Worm (Caenorhabditis elegans) whole organism, L4 larva: ENCODE measurements around the gene sru-18.
"Not testable (repeated sequence)": the region's sequence is repeated elsewhere in the genome, so short reads cannot be mapped to it uniquely, and the experiment has no call there.

Source experiments
- Y5F2A.4 ChIP-seq: fragments of 200-800 bp; sonication (Bioruptor generic); optimal IDR thresholded peaks from 2 replicates; lab custom pipeline; 2018; ENCODE audit warnings: mild to moderate bottlenecking, missing genetic modification characterization, missing compliant biosample characterization
- Y75B8A.6 ChIP-seq: fragments of 200-800 bp; sonication (Bioruptor generic); IDR thresholded peaks from 2 replicates; pipeline ENCODE4 v1.3.6; 2022; ENCODE audit warnings: missing genetic modification reagents, missing genetic modification characterization, missing compliant biosample characterization
- aly-2 ChIP-seq: sonication (generic microtip); optimal IDR thresholded peaks from 2 replicates; lab custom pipeline; 2018; ENCODE audit warnings: missing biosample characterization, missing genetic modification characterization
- arid-1 ChIP-seq: fragments of 200-800 bp; sonication (Bioruptor generic); conservative IDR thresholded peaks from 2 replicates; pipeline ENCODE4 v1.3.6; 2022; ENCODE audit warnings: missing genetic modification reagents, missing genetic modification characterization, missing compliant biosample characterization
- ceh-28 ChIP-seq: fragments of 150-350 bp; optimal IDR thresholded peaks from 2 replicates; lab custom pipeline; 2014; ENCODE audit warnings: missing biosample characterization, missing genetic modification reagents, missing genetic modification characterization
- ceh-62 ChIP-seq: sonication (generic microtip); optimal IDR thresholded peaks from 2 replicates; lab custom pipeline; 2017; ENCODE audit warnings: missing biosample characterization, missing genetic modification characterization
- ceh-82 ChIP-seq: sonication (generic microtip); optimal IDR thresholded peaks from 2 replicates; lab custom pipeline; 2017; ENCODE audit warnings: missing biosample characterization, missing genetic modification characterization
- daf-12 ChIP-seq: fragments of 150-350 bp; optimal IDR thresholded peaks from 2 replicates; lab custom pipeline; 2014; ENCODE audit warnings: missing biosample characterization, missing genetic modification reagents, missing genetic modification characterization
- daf-19 ChIP-seq: fragments of 200-800 bp; sonication (Bioruptor generic); conservative IDR thresholded peaks from 2 replicates; pipeline ENCODE4 v1.3.6; 2022; ENCODE audit warnings: missing genetic modification characterization, missing compliant biosample characterization
- daf-8 ChIP-seq: fragments of 200-800 bp; sonication (Bioruptor generic); IDR thresholded peaks from 2 replicates; pipeline ENCODE4 v1.3.6; 2022; ENCODE audit warnings: missing genetic modification characterization, missing compliant biosample characterization
- duxl-1 ChIP-seq: sonication (generic microtip); optimal IDR thresholded peaks from 2 replicates; lab custom pipeline; 2016; ENCODE audit warnings: mild to moderate bottlenecking, missing genetic modification characterization, moderate library complexity, missing compliant biosample characterization; ENCODE audit not compliant: poor library complexity
- hlh-30 ChIP-seq: sonication (generic microtip); optimal IDR thresholded peaks from 2 replicates; lab custom pipeline; 2017; ENCODE audit warnings: antibody characterized with exemption, mild to moderate bottlenecking, missing genetic modification characterization, missing compliant biosample characterization; ENCODE audit not compliant: insufficient read depth
- lin-1 ChIP-seq: fragments of 200-800 bp; sonication (Bioruptor generic); IDR thresholded peaks from 2 replicates; pipeline ENCODE4 v1.3.6; 2022; ENCODE audit warnings: missing genetic modification reagents, missing genetic modification characterization, missing compliant biosample characterization
- madf-5 ChIP-seq, 2 experiments: fragments of 200-800 bp; sonication (Bioruptor generic); IDR thresholded peaks; 2 replicates each; pipeline ENCODE4 v1.3.6; 2022; ENCODE audit warnings: missing compliant biosample characterization in 2 of 2, missing genetic modification characterization in 2 of 2
- mep-1 ChIP-seq: fragments of 150-350 bp; sonication (generic microtip); optimal IDR thresholded peaks from 3 replicates; lab custom pipeline; 2014; ENCODE audit warnings: missing biosample characterization, missing genetic modification characterization
- nhr-237 ChIP-seq: sonication (generic microtip); optimal IDR thresholded peaks from 2 replicates; lab custom pipeline; 2017; ENCODE audit warnings: missing biosample characterization, missing genetic modification characterization
- nhr-25 ChIP-seq: sonication (generic microtip); optimal IDR thresholded peaks from 2 replicates; lab custom pipeline; 2017; ENCODE audit warnings: missing genetic modification characterization, mild to moderate bottlenecking, missing compliant biosample characterization, antibody characterized with exemption, moderate library complexity, borderline replicate concordance; ENCODE audit not compliant: insufficient read depth
- nhr-28 ChIP-seq: fragments of 150-350 bp; optimal IDR thresholded peaks from 2 replicates; lab custom pipeline; 2014; ENCODE audit warnings: missing biosample characterization, missing genetic modification characterization
- nhr-41 ChIP-seq: fragments of 200-800 bp; sonication (Bioruptor generic); IDR thresholded peaks from 2 replicates; pipeline ENCODE4 v1.3.6; 2022; ENCODE audit warnings: missing genetic modification reagents, missing genetic modification characterization, missing compliant biosample characterization
- nhr-42 ChIP-seq: fragments of 200-800 bp; sonication (Bioruptor generic); IDR thresholded peaks from 2 replicates; pipeline ENCODE4 v1.3.6; 2022; ENCODE audit warnings: missing genetic modification characterization, missing compliant biosample characterization
- nhr-48 ChIP-seq: sonication (generic microtip); optimal IDR thresholded peaks from 2 replicates; lab custom pipeline; 2016; ENCODE audit warnings: mild to moderate bottlenecking, missing genetic modification characterization, missing compliant biosample characterization
- nhr-76 ChIP-seq: fragments of 150-350 bp; optimal IDR thresholded peaks from 2 replicates; lab custom pipeline; 2014; ENCODE audit warnings: missing biosample characterization, missing genetic modification characterization
- php-3 ChIP-seq: fragments of 200-800 bp; sonication (Bioruptor generic); IDR thresholded peaks from 2 replicates; pipeline ENCODE4 v1.3.6; 2022; ENCODE audit warnings: missing genetic modification reagents, missing genetic modification characterization, missing compliant biosample characterization
- sdz-12 ChIP-seq: fragments of 200-800 bp; sonication (Bioruptor generic); optimal IDR thresholded peaks from 2 replicates; lab custom pipeline; 2018; ENCODE audit warnings: mild to moderate bottlenecking, missing genetic modification characterization, missing compliant biosample characterization
- unc-62 ChIP-seq, 3 experiments: fragments of 150-350 bp in 1 of 3; sonication (generic microtip); optimal IDR thresholded peaks in 2 of 3; peaks in 1 of 3; 1 replicate in 1 of 3; 2 replicates in 2 of 3; lab custom pipeline; 2014 to 2017; ENCODE audit warnings: missing biosample characterization in 3 of 3, missing genetic modification characterization in 3 of 3, missing genetic modification reagents in 3 of 3, missing genotype in 1 of 3
- zag-1 ChIP-seq: fragments of 150-350 bp; optimal IDR thresholded peaks from 2 replicates; lab custom pipeline; 2014; ENCODE audit warnings: missing biosample characterization, missing genetic modification characterization
- zip-2 ChIP-seq: fragments of 150-350 bp; optimal IDR thresholded peaks from 2 replicates; lab custom pipeline; 2014; ENCODE audit warnings: missing biosample characterization, missing genetic modification characterization
- ztf-7 ChIP-seq: fragments of 150-350 bp; optimal IDR thresholded peaks from 2 replicates; lab custom pipeline; 2014; ENCODE audit warnings: missing biosample characterization, missing genetic modification characterization

sru-18 gene

DNA sequence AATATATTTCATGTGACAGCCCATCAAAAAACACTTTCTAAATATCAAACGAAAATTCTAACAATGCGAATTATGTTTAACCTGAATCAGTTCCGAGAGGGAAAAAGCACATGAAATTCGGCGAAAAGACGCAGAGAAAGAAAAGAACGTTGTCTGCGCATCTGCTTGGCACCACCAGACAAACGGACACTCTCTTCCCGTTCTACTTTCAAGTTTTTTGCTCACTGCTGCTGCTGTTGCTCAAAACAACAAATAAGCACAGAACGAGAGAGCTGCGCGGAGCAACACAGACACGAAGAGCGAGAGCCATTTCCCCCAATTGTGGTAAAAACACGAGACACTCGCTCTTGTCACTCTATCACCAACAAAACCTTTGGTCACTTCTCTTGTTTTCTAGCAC is 37.2 kb upstream of the sru-18 start (continued):
- TF ChIP-seq php-3 (no peak), sdz-12 (GFP tag; lab: Kevin White, UChicago) (no peak)

ce11 chrIV:12467761-12468160 is 34.3 kb upstream of the sru-18 start:
- no peak for TF ChIP-seq zag-1
- TF ChIP-seq zip-2 (tag; lab: Kevin White, UChicago) = no peak
- peak; percentile 54 for TF ChIP-seq nhr-28 (tag; lab: Kevin White, UChicago)
- TF ChIP-seq hlh-30 = no peak
- peak; percentile 55 for TF ChIP-seq nhr-25 (tag; lab: Kevin White, UChicago)
- no peak for TF ChIP-seq daf-12
- no peak for TF ChIP-seq nhr-42 (GFP tag; lab: Robert Waterston, UW)
- TF ChIP-seq Y75B8A.6 (GFP tag; lab: Robert Waterston, UW) = no peak
- no peak for TF ChIP-seq arid-1
- TF ChIP-seq ceh-82 (tag; lab: Kevin White, UChicago) = no peak

ce11 chrIV:12468359-12468758 is 33.7 kb upstream of the sru-18 start, which contains the start of gene igdb-2:
TSS of gene igdb-2 (plus strand) at chrIV:12468659.
- no peak for TF ChIP-seq nhr-48
- no peak for TF ChIP-seq daf-19 (GFP tag; lab: Robert Waterston, UW)
- TF ChIP-seq nhr-76 = no peak
- no peak for TF ChIP-seq daf-12
- TF ChIP-seq unc-62 (GFP tag; optimal IDR thresholded peaks at IDR 0.05 in 1 of 2; lab: Kevin White, UChicago) = no peak
- no peak for TF ChIP-seq unc-62 (tag; optimal IDR thresholded peaks at IDR 0.05; lab: Kevin White, UChicago)
- no peak for TF ChIP-seq madf-5 (GFP tag; IDR thresholded peaks at IDR 0.05; lab: Robert Waterston, UW)
- no peak for TF ChIP-seq mep-1 (tag; lab: Kevin White, UChicago)
- TF ChIP-seq nhr-237 (tag; lab: Kevin White, UChicago) = no peak
- no peak for TF ChIP-seq zag-1
- no peak for TF ChIP-seq Y5F2A.4 (GFP tag; lab: Kevin White, UChicago)

ce11 chrIV:12476942-12477341 is 25.1 kb upstream of the sru-18 start, which contains the start of gene T04A11.1:
TSS of gene T04A11.1 (minus strand) at chrIV:12477042.
- not testable (repeated sequence) for TF ChIP-seq ztf-7 (tag; lab: Kevin White, UChicago); nhr-41; ceh-62 (tag; lab: Kevin White, UChicago)

- TF ChIP-seq lin-1 (GFP tag; lab: Robert Waterston, UW); duxl-1 (tag; lab: Kevin White, UChicago); ceh-82 (tag; lab: Kevin White, UChicago): not testable (repeated sequence)
Measured at ce11 chrIV:12478711-12479110, 23.3 kb upstream of the sru-18 start, which contains the start of gene igdb-1. TSS of gene igdb-1 (plus strand) at chrIV:12479011.

DNA sequence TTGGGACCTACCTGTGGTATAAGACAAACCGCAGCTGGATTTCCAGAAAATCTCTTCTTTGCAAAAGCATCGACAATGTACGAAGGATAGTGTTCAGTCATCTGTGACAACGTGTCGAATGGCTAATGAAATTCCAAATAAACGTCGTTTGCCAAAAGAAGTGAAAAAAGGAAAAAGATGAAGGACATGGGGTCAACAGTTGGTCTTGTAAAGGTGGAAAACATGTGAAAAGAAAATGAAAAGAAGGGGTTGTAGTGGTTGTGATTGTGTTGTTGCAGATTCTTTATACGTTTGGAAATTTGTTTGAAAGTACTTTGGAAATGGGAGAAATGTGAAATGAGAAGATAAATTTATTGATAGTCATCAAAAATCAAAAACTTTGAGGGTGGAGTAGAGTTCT is 17.6 kb upstream of the sru-18 start, which contains the start of gene T04A11.4:
Gene T04A11.4, minus strand, starts transcription at position 101 of the 400 bp plus-strand sequence.
- TF ChIP-seq aly-2 (tag; lab: Kevin White, UChicago); ceh-28 (tag; lab: Kevin White, UChicago); daf-8 (GFP tag; lab: Robert Waterston, UW): not testable (repeated sequence)
- TF ChIP-seq, all 104 proteins: peak for 0; not testable (repeated sequence) for 104

ce11 chrIV:12487194-12487593 is 14.9 kb upstream of the sru-18 start, which contains the start of gene sru-26:
TSS of gene sru-26 (plus strand) at chrIV:12487494.
- no peak for TF ChIP-seq lin-1 (GFP tag; lab: Robert Waterston, UW)
